Fruit fly (Drosophila melanogaster): ENCODE data around the gene ergic53.

Gene ergic53

dm6 chr3L:8553125-8553524 lies 18.3 kb downstream of the ergic53 start:
- no peak for TF ChIP-seq trh (GFP tag; optimal IDR thresholded peaks at IDR 0.05)
- TF ChIP-seq CG9797 (GFP tag; optimal IDR thresholded peaks at IDR 0.05): no peak
- no peak for TF ChIP-seq tll (GFP tag; optimal IDR thresholded peaks at IDR 0.05)
- TF ChIP-seq CG15696 (tag; optimal IDR thresholded peaks at IDR 0.05): no peak
- TF ChIP-seq CG2202 (tag; optimal IDR thresholded peaks at IDR 0.05): no peak
- TF ChIP-seq CG6791 (GFP tag; IDR thresholded peaks at IDR 0.05; ENCODE audit: partially characterized antibody): no peak
- TF ChIP-seq CG12769 (tag; optimal IDR thresholded peaks at IDR 0.05): peak; percentile 70
- no peak for TF ChIP-seq NC2β (GFP tag; optimal IDR thresholded peaks at IDR 0.05)
- TF ChIP-seq CG2678 (tag; optimal IDR thresholded peaks at IDR 0.05): peak; percentile 4
- no peak for TF ChIP-seq E2f2 (GFP tag; IDR thresholded peaks at IDR 0.05)
- 0 out of 2 replicates have a peak, but pooled peaks have one; percentile 46 for TF ChIP-seq NFAT (GFP tag; IDR thresholded peaks at IDR 0.05)
- TF ChIP-seq CG12744 (GFP tag; optimal IDR thresholded peaks at IDR 0.05): no peak
- peak; percentile 61 for TF ChIP-seq row (GFP tag; IDR thresholded peaks at IDR 0.05)
- TF ChIP-seq BtbVII (GFP tag; optimal IDR thresholded peaks at IDR 0.05): no peak
- no peak for TF ChIP-seq CG12219 (GFP tag; optimal IDR thresholded peaks at IDR 0.05)
- no peak for TF ChIP-seq CG12299 (tag; optimal IDR thresholded peaks at IDR 0.05)
- TF ChIP-seq Elba2 (GFP tag; optimal IDR thresholded peaks at IDR 0.05): no peak
- TF ChIP-seq hb (GFP tag; IDR thresholded peaks at IDR 0.05; ENCODE audit: partially characterized antibody): no peak
- TF ChIP-seq klu (GFP tag; IDR thresholded peaks at IDR 0.05): no peak
- no peak for TF ChIP-seq br (optimal IDR thresholded peaks at IDR 0.05)
- TF ChIP-seq CG11696 (GFP tag; IDR thresholded peaks at IDR 0.05): no peak
- TF ChIP-seq CG16779 (GFP tag; IDR thresholded peaks at IDR 0.05): 0 out of 2 replicates have a peak, but pooled peaks have one; percentile 21
- no peak for TF ChIP-seq CG11723 (GFP tag; optimal IDR thresholded peaks at IDR 0.05)
- TF ChIP-seq CG4424 (GFP tag; optimal IDR thresholded peaks at IDR 0.05): no peak
- TF ChIP-seq salm (tag; optimal IDR thresholded peaks at IDR 0.05): no peak
- TF ChIP-seq CG10147 (GFP tag; optimal IDR thresholded peaks at IDR 0.05): no peak
- no peak for TF ChIP-seq CG9876 (GFP tag; optimal IDR thresholded peaks at IDR 0.05)
- no peak for TF ChIP-seq Adf1 (GFP tag; IDR thresholded peaks at IDR 0.05)
- no peak for TF ChIP-seq gcm (GFP tag; optimal IDR thresholded peaks at IDR 0.05)
- no peak for TF ChIP-seq Mes4 (GFP tag; optimal IDR thresholded peaks at IDR 0.05)
- no peak for TF ChIP-seq sens (GFP tag)
- no peak for TF ChIP-seq CG30431 (GFP tag; optimal IDR thresholded peaks at IDR 0.05)
- TF ChIP-seq tgo (GFP tag; IDR thresholded peaks at IDR 0.05): no peak
- no peak for TF ChIP-seq gro (GFP tag; optimal IDR thresholded peaks at IDR 0.05)
- no peak for TF ChIP-seq Pdp1 (GFP tag; optimal IDR thresholded peaks at IDR 0.05)
- TF ChIP-seq CG10431 (GFP tag; optimal IDR thresholded peaks at IDR 0.05): no peak
- peak; percentile 0 for TF ChIP-seq Nf-YC (tag; optimal IDR thresholded peaks at IDR 0.05)
- no peak for TF ChIP-seq Six4 (GFP tag; optimal IDR thresholded peaks at IDR 0.05)
- TF ChIP-seq jing (GFP tag; optimal IDR thresholded peaks at IDR 0.05): no peak
- no peak for TF ChIP-seq CG15479 (GFP tag; optimal IDR thresholded peaks at IDR 0.05)
- no peak for TF ChIP-seq CG3838 (GFP tag; optimal IDR thresholded peaks at IDR 0.05)
- peak; percentile 12 for TF ChIP-seq jumu (GFP tag; optimal IDR thresholded peaks at IDR 0.05)
- TF ChIP-seq CG17568 (GFP tag; optimal IDR thresholded peaks at IDR 0.05): no peak
- no peak for TF ChIP-seq CG34224 (GFP tag; IDR thresholded peaks at IDR 0.05; ENCODE audit: partially characterized antibody)
- TF ChIP-seq CG6683 (GFP tag; optimal IDR thresholded peaks at IDR 0.05): no peak
- TF ChIP-seq CG11247 (GFP tag; IDR thresholded peaks at IDR 0.05): no peak
- no peak for TF ChIP-seq CG17328 (GFP tag; IDR thresholded peaks at IDR 0.05)
- no peak for TF ChIP-seq Bteb2 (GFP tag; optimal IDR thresholded peaks at IDR 0.05)
- TF ChIP-seq Fer2 (tag; optimal IDR thresholded peaks at IDR 0.05): no peak
- TF ChIP-seq tna (GFP tag; IDR thresholded peaks at IDR 0.05; ENCODE audit: partially characterized antibody): no peak
- no peak for TF ChIP-seq maf-S (GFP tag; optimal IDR thresholded peaks at IDR 0.05)
- no peak for TF ChIP-seq CG14050 (GFP tag; IDR thresholded peaks at IDR 0.05)

Data from whole organism, embryonic.